Fruit fly (Drosophila melanogaster) whole organism, embryonic: ENCODE measurements around the gene sit.
A peak's percentile ranks its signal among the peaks of the same experiment; 100 is the strongest.

Experiments used
- Adf1 ChIP-seq: fragments of 200-800 bp; sonication (Bioruptor generic); IDR thresholded peaks from 2 replicates; pipeline ENCODE4 v1.3.6; 2022; ENCODE audit warnings: missing biosample characterization, missing genetic modification characterization
- Atf6 ChIP-seq: fragments of 200-800 bp; sonication (Bioruptor generic); IDR thresholded peaks from 2 replicates; pipeline ENCODE4 v1.3.6; 2022; ENCODE audit warnings: missing biosample characterization, missing genetic modification characterization
- BEAF-32 ChIP-seq: fragments of 200-800 bp; sonication (Bioruptor generic); optimal IDR thresholded peaks from 3 replicates; lab custom pipeline; 2017; ENCODE audit warnings: missing biosample characterization, missing genetic modification characterization, mild to moderate bottlenecking, moderate library complexity, missing genetic modification reagents
- CG11085 ChIP-seq: fragments of 200-800 bp; sonication (Bioruptor generic); IDR thresholded peaks from 2 replicates; pipeline ENCODE4 v1.3.6; 2022; ENCODE audit warnings: missing biosample characterization, missing genetic modification characterization
- CG11456 ChIP-seq: fragments of 200-800 bp; sonication (Bioruptor generic); IDR thresholded peaks from 3 replicates; pipeline ENCODE4 v1.3.6; 2022; ENCODE audit warnings: missing biosample characterization, missing genetic modification characterization
- CG11723 ChIP-seq: fragments of 200-800 bp; sonication (Bioruptor generic); optimal IDR thresholded peaks from 2 replicates; lab custom pipeline; 2017; ENCODE audit warnings: missing biosample characterization, mild to moderate bottlenecking, missing genetic modification characterization
- CG14050 ChIP-seq: fragments of 200-800 bp; sonication (Bioruptor generic); IDR thresholded peaks from 3 replicates; pipeline ENCODE4 v1.3.6; 2022; ENCODE audit warnings: missing biosample characterization, missing genetic modification characterization
- CG14667 ChIP-seq: fragments of 200-800 bp; sonication (Bioruptor generic); IDR thresholded peaks from 2 replicates; pipeline ENCODE4 v1.3.6; 2022; ENCODE audit warnings: missing biosample characterization, missing genetic modification characterization
- CG1529 ChIP-seq: fragments of 200-800 bp; sonication (Bioruptor generic); optimal IDR thresholded peaks from 3 replicates; lab custom pipeline; 2018; ENCODE audit warnings: missing biosample characterization, missing genetic modification characterization
- CG17568 ChIP-seq: fragments of 200-800 bp; sonication (Bioruptor generic); optimal IDR thresholded peaks from 2 replicates; lab custom pipeline; 2018; ENCODE audit warnings: missing biosample characterization, mild to moderate bottlenecking, missing genetic modification characterization, moderate library complexity
- CG17612 ChIP-seq: fragments of 200-800 bp; sonication (Bioruptor generic); IDR thresholded peaks from 2 replicates; pipeline ENCODE4 v1.3.6; 2022; ENCODE audit warnings: missing biosample characterization, missing genetic modification characterization
- CG18599 ChIP-seq: fragments of 200-800 bp; sonication (Bioruptor generic); optimal IDR thresholded peaks from 3 replicates; lab custom pipeline; 2017; ENCODE audit warnings: missing biosample characterization, missing genetic modification characterization, mild to moderate bottlenecking, moderate library complexity, missing genetic modification reagents
- CG4730 ChIP-seq: fragments of 200-800 bp; sonication (Bioruptor generic); IDR thresholded peaks from 2 replicates; pipeline ENCODE4 v1.3.6; 2022; ENCODE audit warnings: missing biosample characterization, missing genetic modification characterization
- CG7372 ChIP-seq: fragments of 200-800 bp; sonication (Bioruptor generic); IDR thresholded peaks from 2 replicates; pipeline ENCODE4 v1.3.6; 2022; ENCODE audit warnings: missing biosample characterization, missing genetic modification characterization
- CG7745 ChIP-seq: fragments of 200-800 bp; sonication (Bioruptor generic); optimal IDR thresholded peaks from 2 replicates; lab custom pipeline; 2018; ENCODE audit warnings: missing biosample characterization, mild to moderate bottlenecking, missing genetic modification characterization, moderate library complexity
- CG8924 ChIP-seq: fragments of 200-800 bp; optimal IDR thresholded peaks from 3 replicates; lab custom pipeline; 2019; ENCODE audit warnings: missing biosample characterization, mild to moderate bottlenecking, missing genetic modification characterization, moderate library complexity
- CG8944 ChIP-seq: fragments of 200-800 bp; sonication (Bioruptor generic); optimal IDR thresholded peaks from 3 replicates; lab custom pipeline; 2016; ENCODE audit warnings: missing biosample characterization, missing genetic modification characterization
- CHES-1-like ChIP-seq: fragments of 200-800 bp; sonication (Bioruptor generic); optimal IDR thresholded peaks from 2 replicates; lab custom pipeline; 2016; ENCODE audit warnings: missing biosample characterization, missing genetic modification characterization
- CTCF ChIP-seq: fragments of 200-800 bp; sonication (Bioruptor generic); optimal IDR thresholded peaks from 2 replicates; lab custom pipeline; 2017; ENCODE audit warnings: missing biosample characterization, mild to moderate bottlenecking, missing genetic modification characterization, moderate library complexity
- Deaf1 ChIP-seq: fragments of 200-800 bp; optimal IDR thresholded peaks from 3 replicates; lab custom pipeline; 2019; ENCODE audit warnings: missing biosample characterization, mild to moderate bottlenecking, missing genetic modification characterization, moderate library complexity
- Doc2 ChIP-seq: fragments of 200-800 bp; sonication (Bioruptor generic); IDR thresholded peaks from 2 replicates; pipeline ENCODE4 v1.3.6; 2022; ENCODE audit warnings: missing biosample characterization, missing genetic modification characterization
- Gsc ChIP-seq: fragments of 200-800 bp; sonication (Bioruptor generic); IDR thresholded peaks from 2 replicates; pipeline ENCODE4 v1.3.6; 2022; ENCODE audit warnings: missing biosample characterization, missing genetic modification characterization
- HLH3B ChIP-seq: fragments of 200-800 bp; sonication (Bioruptor generic); IDR thresholded peaks from 2 replicates; pipeline ENCODE4 v1.3.6; 2022; ENCODE audit warnings: missing biosample characterization, missing genetic modification characterization
- Six4 ChIP-seq: fragments of 200-800 bp; sonication (Bioruptor generic); optimal IDR thresholded peaks from 2 replicates; lab custom pipeline; 2016; ENCODE audit warnings: missing biosample characterization, missing genetic modification characterization
- Sox102F ChIP-seq: fragments of 200-800 bp; sonication (Bioruptor generic); optimal IDR thresholded peaks from 2 replicates; lab custom pipeline; 2018; ENCODE audit warnings: missing biosample characterization, mild to moderate bottlenecking, missing genetic modification characterization, moderate library complexity
- Spps ChIP-seq: fragments of 200-800 bp; sonication (Bioruptor generic); optimal IDR thresholded peaks from 2 replicates; lab custom pipeline; 2018; ENCODE audit warnings: missing biosample characterization, mild to moderate bottlenecking, missing genetic modification characterization
- TFAM ChIP-seq: fragments of 200-800 bp; sonication (Bioruptor generic); optimal IDR thresholded peaks from 2 replicates; lab custom pipeline; 2017; ENCODE audit warnings: missing biosample characterization, missing genetic modification characterization, inconsistent platforms
- Vsx1 ChIP-seq: fragments of 200-800 bp; sonication (Bioruptor generic); optimal IDR thresholded peaks from 2 replicates; lab custom pipeline; 2017; ENCODE audit warnings: missing biosample characterization, mild to moderate bottlenecking, missing genetic modification characterization, missing genetic modification reagents
- al ChIP-seq: fragments of 200-800 bp; sonication (Bioruptor generic); IDR thresholded peaks from 2 replicates; pipeline ENCODE4 v1.3.6; 2022; ENCODE audit warnings: missing biosample characterization, missing genetic modification characterization
- br ChIP-seq: fragments of >200 bp; optimal IDR thresholded peaks from 2 replicates; lab custom pipeline; 2017
- cas ChIP-seq: fragments of 200-800 bp; sonication (Bioruptor generic); IDR thresholded peaks from 2 replicates; pipeline ENCODE4 v1.3.6; 2022; ENCODE audit warnings: missing biosample characterization, missing genetic modification characterization
- da ChIP-seq: fragments of 200-800 bp; sonication (Bioruptor generic); optimal IDR thresholded peaks from 2 replicates; lab custom pipeline; 2016; ENCODE audit warnings: missing biosample characterization, missing genetic modification characterization
- danr ChIP-seq: fragments of 200-800 bp; sonication (Bioruptor generic); IDR thresholded peaks from 2 replicates; pipeline ENCODE4 v1.3.6; 2022; ENCODE audit warnings: missing biosample characterization, missing genetic modification characterization
- dmrt99B ChIP-seq: fragments of 200-800 bp; sonication (Bioruptor generic); optimal IDR thresholded peaks from 2 replicates; lab custom pipeline; 2018; ENCODE audit warnings: missing biosample characterization, mild to moderate bottlenecking, missing genetic modification characterization, moderate library complexity
- fd96Cb ChIP-seq: fragments of 200-800 bp; sonication (Bioruptor generic); optimal IDR thresholded peaks from 2 replicates; lab custom pipeline; 2018; ENCODE audit warnings: missing biosample characterization, mild to moderate bottlenecking, missing genetic modification characterization, moderate library complexity
- grau ChIP-seq: fragments of 200-800 bp; optimal IDR thresholded peaks from 3 replicates; lab custom pipeline; 2019; ENCODE audit warnings: missing biosample characterization, mild to moderate bottlenecking, missing genetic modification characterization, moderate library complexity
- jigr1 ChIP-seq: fragments of 200-800 bp; sonication (Bioruptor generic); IDR thresholded peaks from 3 replicates; pipeline ENCODE4 v1.3.6; 2022; ENCODE audit warnings: missing biosample characterization, missing genetic modification characterization
- jing ChIP-seq: fragments of 200-800 bp; sonication (Bioruptor generic); optimal IDR thresholded peaks from 2 replicates; lab custom pipeline; 2018; ENCODE audit warnings: missing biosample characterization, mild to moderate bottlenecking, missing genetic modification characterization
- nau ChIP-seq: fragments of 200-800 bp; sonication (Bioruptor generic); optimal IDR thresholded peaks from 3 replicates; lab custom pipeline; 2017; ENCODE audit warnings: missing biosample characterization, mild to moderate bottlenecking, missing genetic modification characterization, missing genetic modification reagents
- odd ChIP-seq: fragments of 200-800 bp; sonication (Bioruptor generic); optimal IDR thresholded peaks from 2 replicates; lab custom pipeline; 2017; ENCODE audit warnings: missing biosample characterization, mild to moderate bottlenecking, missing genetic modification characterization
- org-1 ChIP-seq: fragments of 200-800 bp; sonication (Bioruptor generic); optimal IDR thresholded peaks from 2 replicates; lab custom pipeline; 2017; ENCODE audit warnings: missing biosample characterization, missing genetic modification characterization
- otp ChIP-seq: fragments of 200-800 bp; sonication (Bioruptor generic); IDR thresholded peaks from 3 replicates; pipeline ENCODE4, ENCODE4 v1.3.6; 2022; ENCODE audit warnings: missing biosample characterization, missing genetic modification characterization
- pb ChIP-seq: fragments of 200-800 bp; sonication (Bioruptor generic); optimal IDR thresholded peaks from 3 replicates; lab custom pipeline; 2016; ENCODE audit warnings: missing biosample characterization, missing genetic modification characterization
- prd ChIP-seq, 3 experiments: fragments of >200 bp in 2 of 3; fragments of 200-800 bp in 1 of 3; sonication (Bioruptor generic) in 1 of 3; optimal IDR thresholded peaks in 2 of 3; IDR thresholded peaks in 1 of 3; 2 replicates in 2 of 3; 3 replicates in 1 of 3; pipeline versions ENCODE4 v1.3.6 to Lab custom; 2017 to 2022; ENCODE audit warnings: missing biosample characterization in 1 of 3, missing genetic modification characterization in 1 of 3
- psq ChIP-seq: fragments of 200-800 bp; sonication (Bioruptor generic); optimal IDR thresholded peaks from 2 replicates; lab custom pipeline; 2017; ENCODE audit warnings: missing biosample characterization, missing genetic modification characterization
- sisA ChIP-seq: fragments of 200-800 bp; sonication (Bioruptor generic); IDR thresholded peaks from 2 replicates; pipeline ENCODE4 v1.3.6; 2022; ENCODE audit warnings: missing biosample characterization, missing genetic modification characterization
- trh ChIP-seq: fragments of 200-800 bp; sonication (Bioruptor generic); optimal IDR thresholded peaks from 2 replicates; lab custom pipeline; 2016; ENCODE audit warnings: missing biosample characterization, missing genetic modification characterization
- ttk ChIP-seq: fragments of 200-800 bp; sonication (Bioruptor generic); IDR thresholded peaks from 2 replicates; pipeline ENCODE4 v2.1.2; 2022; ENCODE audit warnings: missing biosample characterization, missing genetic modification characterization
- wdn ChIP-seq: fragments of 200-800 bp; sonication (Bioruptor generic); IDR thresholded peaks from 2 replicates; pipeline ENCODE4 v1.3.6; 2022; ENCODE audit warnings: missing biosample characterization, missing genetic modification characterization
- wek ChIP-seq: fragments of 200-800 bp; sonication (Bioruptor generic); optimal IDR thresholded peaks from 3 replicates; lab custom pipeline; 2018; ENCODE audit warnings: missing biosample characterization, mild to moderate bottlenecking, missing genetic modification characterization, moderate library complexity
- zfh1 ChIP-seq: fragments of 200-800 bp; sonication (Bioruptor generic); IDR thresholded peaks from 3 replicates; pipeline ENCODE4 v1.3.6; 2022; ENCODE audit warnings: missing biosample characterization, missing genetic modification characterization

Gene sit

DNA sequence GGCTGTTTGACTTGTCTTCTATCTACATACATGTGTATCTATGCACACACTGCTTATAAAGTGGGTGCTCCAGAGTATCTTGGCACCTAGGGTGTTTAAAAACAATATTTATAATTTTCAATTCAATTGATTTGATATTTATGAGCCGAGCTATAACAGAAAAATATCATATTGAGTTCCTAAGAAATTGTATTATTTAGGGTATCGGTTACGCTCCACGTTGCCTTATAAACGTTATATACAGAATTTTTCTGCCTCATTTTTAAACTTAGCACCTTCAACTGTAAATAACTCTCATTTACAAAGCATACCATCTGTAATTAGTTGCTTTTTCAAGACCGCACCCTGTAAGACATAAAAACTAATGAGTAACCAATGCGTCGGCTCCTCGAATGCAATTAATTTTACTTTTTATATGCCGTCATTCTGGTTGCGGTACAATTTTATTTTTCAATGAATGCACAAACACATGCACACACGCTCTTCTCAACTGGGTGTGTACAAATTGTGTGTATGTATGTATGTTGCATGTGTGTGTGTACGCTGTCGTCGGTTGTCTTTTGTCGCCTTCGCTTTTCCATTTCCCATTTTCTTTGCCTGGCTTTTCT is 28.4 kb upstream of the sit start (continued):
- peak; percentile 5 for TF ChIP-seq jing
- TF ChIP-seq CG11085 (GFP tag; lab: Robert Waterston, UW), result no peak
- TF ChIP-seq da, result no peak
- TF ChIP-seq wdn (GFP tag; lab: Robert Waterston, UW), result no peak
- TF ChIP-seq CHES-1-like (GFP tag; lab: Kevin White, UChicago), result no peak
- TF ChIP-seq CG11723 (GFP tag; lab: Kevin White, UChicago), result peak; percentile 42
- TF ChIP-seq danr (GFP tag; lab: Robert Waterston, UW), result no peak
- no peak for TF ChIP-seq CG14050 (GFP tag; lab: Robert Waterston, UW)
- TF ChIP-seq TFAM (GFP tag; lab: Kevin White, UChicago), result peak; percentile 28
- no peak for TF ChIP-seq CG11456
- TF ChIP-seq CG7372, result no peak
- TF ChIP-seq Six4 (GFP tag; lab: Kevin White, UChicago), result peak; percentile 51
- 0 out of 3 replicates have a peak, but pooled peaks have one; percentile 10 for TF ChIP-seq otp
- TF ChIP-seq Doc2 (GFP tag; lab: Robert Waterston, UW), result no peak
- TF ChIP-seq CG14667 (GFP tag; lab: Robert Waterston, UW), result no peak
- TF ChIP-seq Sox102F (GFP tag; lab: Kevin White, UChicago), result peak; percentile 79
- TF ChIP-seq CTCF, result no peak
- peak; percentile 20 for TF ChIP-seq nau (GFP tag; lab: Kevin White, UChicago)
- no peak for TF ChIP-seq Atf6 (GFP tag; lab: Robert Waterston, UW)
- TF ChIP-seq jigr1 (GFP tag; lab: Robert Waterston, UW), result 0 out of 3 replicates have a peak, but pooled peaks have one; percentile 13
- no peak for TF ChIP-seq CG8944 (GFP tag; lab: Kevin White, UChicago)
- TF ChIP-seq CG8924 (tag; lab: Kevin White, UChicago), result peak; percentile 68
- no peak for TF ChIP-seq al (GFP tag; lab: Robert Waterston, UW)
- TF ChIP-seq Vsx1 (GFP tag; lab: Kevin White, UChicago), result peak; percentile 48
- TF ChIP-seq CG18599, result peak; percentile 22
- TF ChIP-seq CG17568 (GFP tag; lab: Kevin White, UChicago), result no peak
- TF ChIP-seq CG4730 (GFP tag; lab: Robert Waterston, UW), result no peak; the same call in 1 of the 2 replicates
- peak; percentile 61 for TF ChIP-seq odd (GFP tag; lab: Kevin White, UChicago)
- TF ChIP-seq Adf1 (GFP tag; lab: Robert Waterston, UW), result no peak
- no peak for TF ChIP-seq cas (GFP tag; lab: Robert Waterston, UW)
- TF ChIP-seq prd (optimal IDR thresholded peaks at IDR 0.05; lab: Kevin White, UChicago), result no peak
- peak; percentile 31; the same call in 1 of the 3 replicates for TF ChIP-seq prd (GFP tag; IDR thresholded peaks at IDR 0.05; lab: Robert Waterston, UW)
- TF ChIP-seq br (lab: Kevin White, UChicago), result no peak
- no peak for TF ChIP-seq Deaf1
- TF ChIP-seq CG1529, result peak; percentile 71
- peak; percentile 22 for TF ChIP-seq trh (GFP tag; lab: Kevin White, UChicago)
- TF ChIP-seq org-1, result peak; percentile 64
- TF ChIP-seq ttk (GFP tag; lab: Robert Waterston, UW), result 0 out of 2 replicates have a peak, but pooled peaks have one; percentile 34
- TF ChIP-seq sisA (GFP tag; lab: Robert Waterston, UW), result peak; percentile 47; the same call in 1 of the 2 replicates
- TF ChIP-seq fd96Cb (tag; lab: Kevin White, UChicago), result peak; percentile 79
- peak; percentile 69 for TF ChIP-seq grau (tag; lab: Kevin White, UChicago)
- TF ChIP-seq dmrt99B, result peak; percentile 67
- TF ChIP-seq Gsc, result no peak
- peak; percentile 40 for TF ChIP-seq wek
- TF ChIP-seq CG7745, result no peak
- TF ChIP-seq Spps (tag; lab: Kevin White, UChicago), result peak; percentile 37
- TF ChIP-seq BEAF-32 (GFP tag; lab: Kevin White, UChicago), result no peak
- no peak for TF ChIP-seq CG17612 (GFP tag; lab: Robert Waterston, UW)
- TF ChIP-seq pb (GFP tag; lab: Kevin White, UChicago), result no peak
- no peak for TF ChIP-seq psq
- peak; percentile 22; the same call in 1 of the 2 replicates for TF ChIP-seq HLH3B (GFP tag; lab: Robert Waterston, UW)
- peak; percentile 66; the same call in 2 of the 3 replicates for TF ChIP-seq zfh1 (GFP tag; lab: Robert Waterston, UW)
